Worm (Caenorhabditis elegans): ENCODE data around the gene pdtf-1.

Gene pdtf-1

ce11 chrIV:8428492-8428891, 4.3 kb upstream of the pdtf-1 start (continued):
- TF ChIP-seq dox-1 (GFP tag; IDR thresholded peaks at IDR 0.05): peak; percentile 98; the same call in 1 of the 2 replicates
- peak; percentile 71 for TF ChIP-seq egrh-3 (GFP tag; IDR thresholded peaks at IDR 0.05)
- peak; percentile 56 for TF ChIP-seq die-1 (tag; optimal IDR thresholded peaks at IDR 0.05)
- TF ChIP-seq hmg-20 (GFP tag; IDR thresholded peaks at IDR 0.05): peak; percentile 54; the same call in 1 of the 2 replicates
- TF ChIP-seq ztf-18 (tag; optimal IDR thresholded peaks at IDR 0.05): peak; percentile 79
- TF ChIP-seq rec-8 (tag; optimal IDR thresholded peaks at IDR 0.05): peak in 1 of 2 experiments; percentile 20
- TF ChIP-seq ekl-4 (GFP tag; IDR thresholded peaks at IDR 0.05): peak; percentile 95
- TF ChIP-seq Y67H2A.10 (GFP tag; conservative IDR thresholded peaks at IDR 0.05): 0 out of 2 replicates have a peak, but pooled peaks have one; percentile 39
- TF ChIP-seq lin-40 (tag; optimal IDR thresholded peaks at IDR 0.05): peak; percentile 85
- TF ChIP-seq egl-18 (GFP tag; IDR thresholded peaks at IDR 0.05): 0 out of 2 replicates have a peak, but pooled peaks have one; percentile 35
- peak; percentile 53; the same call in 1 of the 2 replicates for TF ChIP-seq lir-1 (GFP tag; conservative IDR thresholded peaks at IDR 0.05)
- peak; percentile 84 for TF ChIP-seq mcd-1 (GFP tag; IDR thresholded peaks at IDR 0.05)
- no peak for TF ChIP-seq sptf-2 (GFP tag; optimal IDR thresholded peaks at IDR 0.05)
- peak; percentile 66 for TF ChIP-seq T07F8.4 (tag; optimal IDR thresholded peaks at IDR 0.05)
- TF ChIP-seq F33H1.4 (GFP tag; IDR thresholded peaks at IDR 0.05): peak; percentile 81
- peak; percentile 63 for TF ChIP-seq F23B12.7 (tag; optimal IDR thresholded peaks at IDR 0.05; ENCODE audit: insufficient read depth)
- peak; percentile 99 for TF ChIP-seq snpc-1.1 (tag; optimal IDR thresholded peaks at IDR 0.05; ENCODE audit: insufficient read depth)
- 0 out of 2 replicates have a peak, but pooled peaks have one; percentile 16 for TF ChIP-seq Y79H2A.3 (GFP tag; conservative IDR thresholded peaks at IDR 0.05)
- TF ChIP-seq nhr-179 (tag; optimal IDR thresholded peaks at IDR 0.05): no peak
- peak; percentile 87 for TF ChIP-seq Y53G8AR.9 (GFP tag; conservative IDR thresholded peaks at IDR 0.05)
- TF ChIP-seq zfh-2 (GFP tag; conservative IDR thresholded peaks at IDR 0.05): no peak
- peak; percentile 66 for TF ChIP-seq K12H6.12 (tag; optimal IDR thresholded peaks at IDR 0.05)
- TF ChIP-seq F49E8.2 (tag; optimal IDR thresholded peaks at IDR 0.05; ENCODE audit: insufficient read depth): peak; percentile 92
- TF ChIP-seq madf-3 (GFP tag; IDR thresholded peaks at IDR 0.05): peak; percentile 88
- TF ChIP-seq dpff-1 (tag; optimal IDR thresholded peaks at IDR 0.05): no peak
- TF ChIP-seq lsl-1 (GFP tag; optimal IDR thresholded peaks at IDR 0.05): peak; percentile 87
- TF ChIP-seq B0035.1 (tag; optimal IDR thresholded peaks at IDR 0.05): peak; percentile 34
- TF ChIP-seq rcor-1 (GFP tag; IDR thresholded peaks at IDR 0.05): peak; percentile 97
- TF ChIP-seq nhr-120 (GFP tag; IDR thresholded peaks at IDR 0.05): no peak
- peak; percentile 47 for TF ChIP-seq atf-7 (tag; optimal IDR thresholded peaks at IDR 0.05)
- no peak for TF ChIP-seq ceh-40 (GFP tag; IDR thresholded peaks at IDR 0.05)
- TF ChIP-seq repo-1 (tag; optimal IDR thresholded peaks at IDR 0.05): peak; percentile 90
- TF ChIP-seq fkh-3 (tag; optimal IDR thresholded peaks at IDR 0.05): peak; percentile 59
- TF ChIP-seq madf-8 (GFP tag; conservative IDR thresholded peaks at IDR 0.05): peak; percentile 60
- TF ChIP-seq nfya-1 (tag; optimal IDR thresholded peaks at IDR 0.05; ENCODE audit: borderline replicate concordance, insufficient read depth): no peak
- TF ChIP-seq F52B5.7 (tag; optimal IDR thresholded peaks at IDR 0.05): peak; percentile 70
- TF ChIP-seq tbx-9 (tag; optimal IDR thresholded peaks at IDR 0.05; ENCODE audit: borderline replicate concordance): peak; percentile 46
- peak; percentile 56 for TF ChIP-seq hrde-1 (tag; optimal IDR thresholded peaks at IDR 0.05; ENCODE audit: borderline replicate concordance)
- TF ChIP-seq lin-35 (GFP tag; optimal IDR thresholded peaks at IDR 0.05): peak in 1 of 3 experiments; percentile 20
- TF ChIP-seq ztf-22 (GFP tag; optimal IDR thresholded peaks at IDR 0.05): peak; percentile 60
- TF ChIP-seq F57A8.1 (GFP tag; optimal IDR thresholded peaks at IDR 0.05): peak; percentile 55
- TF ChIP-seq F22D6.2 (tag; optimal IDR thresholded peaks at IDR 0.05): peak; percentile 34
- TF ChIP-seq hmg-1.2 (GFP tag; IDR thresholded peaks at IDR 0.05): peak; percentile 100
- peak; percentile 58 for TF ChIP-seq athp-1 (tag; optimal IDR thresholded peaks at IDR 0.05)
- peak; percentile 59 for TF ChIP-seq F10E7.11 (tag; optimal IDR thresholded peaks at IDR 0.05)
- TF ChIP-seq Y95B8A.8 (GFP tag; IDR thresholded peaks at IDR 0.05): peak; percentile 70; the same call in 1 of the 2 replicates
- TF ChIP-seq Y56A3A.18 (GFP tag; IDR thresholded peaks at IDR 0.05): peak; percentile 85

Data from whole organism, young adult.